Fruit fly (Drosophila melanogaster): ENCODE measurements around the gene rdx.

The rdx gene

DNA sequence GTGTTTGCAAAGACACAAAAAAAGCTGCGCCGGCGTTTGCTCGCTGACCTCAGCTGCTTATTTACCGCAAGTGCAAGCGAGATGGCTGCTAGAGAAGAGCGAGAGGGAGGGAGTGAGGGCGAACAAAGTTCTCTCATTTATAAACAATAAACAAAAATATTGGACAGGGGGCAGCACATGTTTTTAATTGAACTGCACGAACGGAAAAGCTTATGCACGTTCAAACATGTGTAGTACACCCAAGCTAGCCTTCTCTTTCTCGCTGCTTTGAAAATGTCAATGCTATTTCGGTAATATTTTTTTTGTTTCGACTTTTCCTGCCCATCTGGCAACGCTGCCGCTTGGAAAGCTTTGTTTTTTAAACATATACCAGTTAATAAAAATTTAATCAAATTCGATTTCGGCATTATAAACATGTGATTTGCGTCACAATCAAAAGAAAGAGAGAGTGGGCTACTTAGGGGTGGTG is 6.9 kb downstream of the rdx start (continued):
- TF ChIP-seq gem (tag; optimal IDR thresholded peaks at IDR 0.05) (peak; percentile 49), sim (GFP tag; IDR thresholded peaks at IDR 0.05) (peak; percentile 68), gcm2 (GFP tag; optimal IDR thresholded peaks at IDR 0.05) (no peak), caup (GFP tag; optimal IDR thresholded peaks at IDR 0.05; ENCODE audit: severe bottlenecking) (peak; percentile 57), Max (GFP tag; optimal IDR thresholded peaks at IDR 0.05) (peak; percentile 80), dati (GFP tag; IDR thresholded peaks at IDR 0.05) (no peak), p53 (GFP tag; optimal IDR thresholded peaks at IDR 0.05) (peak; percentile 89), CG17912 (GFP tag; optimal IDR thresholded peaks at IDR 0.05) (peak; percentile 44), ro (GFP tag; IDR thresholded peaks at IDR 0.05) (no peak), CG13296 (GFP tag; optimal IDR thresholded peaks at IDR 0.05) (peak; percentile 63), salm (tag; optimal IDR thresholded peaks at IDR 0.05) (no peak), CG14441 (GFP tag; IDR thresholded peaks at IDR 0.05) (peak; percentile 25; the same call in 1 of the 2 replicates), jing (GFP tag; optimal IDR thresholded peaks at IDR 0.05) (no peak), CG11696 (GFP tag; IDR thresholded peaks at IDR 0.05) (no peak), pnt (GFP tag; optimal IDR thresholded peaks at IDR 0.05) (peak; percentile 8), Nf-YA (GFP tag; IDR thresholded peaks at IDR 0.05) (0 out of 2 replicates have a peak, but pooled peaks have one; percentile 9)

DNA sequence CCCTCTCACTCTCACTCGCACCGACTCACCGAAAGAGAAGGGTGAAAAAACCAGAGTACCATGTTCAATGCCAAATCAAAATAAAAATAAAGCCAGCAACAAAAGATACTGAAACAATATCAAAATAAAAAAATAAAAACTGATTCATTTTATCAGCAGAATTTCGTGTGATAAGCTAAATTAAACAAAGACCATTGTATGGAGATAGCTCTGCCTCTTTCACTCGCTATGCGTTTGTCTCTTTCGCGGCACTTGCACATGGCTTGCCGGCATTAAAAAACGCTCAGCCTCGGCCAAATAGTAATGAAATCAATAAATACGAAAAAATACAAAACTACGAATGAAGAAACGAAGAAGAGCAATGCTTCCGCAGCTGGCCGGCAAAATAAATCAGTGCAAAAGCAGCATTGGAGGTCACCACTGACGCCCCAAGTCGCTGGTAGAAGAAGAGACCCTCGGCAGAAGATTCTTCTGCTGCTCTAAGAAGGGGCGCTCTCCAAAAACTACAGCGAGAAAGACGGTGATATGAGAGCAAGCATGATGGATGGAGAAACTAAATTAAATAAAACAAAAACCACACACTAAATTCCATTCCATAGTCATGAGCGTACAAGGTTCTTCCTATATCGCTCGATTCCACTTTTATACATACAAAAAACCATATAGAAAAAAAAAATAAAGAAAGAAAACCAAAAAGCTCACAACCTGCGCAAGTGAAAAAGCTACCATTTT is 7.5 kb downstream of the rdx start:
- TF ChIP-seq ttk (GFP tag; IDR thresholded peaks at IDR 0.05): no peak
- TF ChIP-seq sens (GFP tag): peak; percentile 66
- TF ChIP-seq CG7357 (GFP tag; IDR thresholded peaks at IDR 0.05): no peak
- 0 out of 2 replicates have a peak, but pooled peaks have one; percentile 15 for TF ChIP-seq onecut (GFP tag; IDR thresholded peaks at IDR 0.05)
- no peak for TF ChIP-seq CG2202 (tag; optimal IDR thresholded peaks at IDR 0.05)
- peak; percentile 8 for TF ChIP-seq CG7839 (tag; optimal IDR thresholded peaks at IDR 0.05)
- TF ChIP-seq Deaf1 (tag; optimal IDR thresholded peaks at IDR 0.05): peak; percentile 16
- TF ChIP-seq CG17385 (GFP tag; optimal IDR thresholded peaks at IDR 0.05): peak; percentile 72
- TF ChIP-seq lab (GFP tag; optimal IDR thresholded peaks at IDR 0.05): peak; percentile 56
- peak; percentile 47 for TF ChIP-seq sug (tag; optimal IDR thresholded peaks at IDR 0.05)
- peak; percentile 42; the same call in 1 of the 2 replicates for TF ChIP-seq GATAe (GFP tag; conservative IDR thresholded peaks at IDR 0.05)
- no peak; the same call in 3 of the 4 replicates for TF ChIP-seq chinmo (GFP tag; IDR thresholded peaks at IDR 0.05; ENCODE audit: partially characterized antibody)
- peak; percentile 32 for TF ChIP-seq gro (GFP tag; optimal IDR thresholded peaks at IDR 0.05)
- peak; percentile 46 for TF ChIP-seq ftz-f1 (GFP tag; optimal IDR thresholded peaks at IDR 0.05)
- no peak for TF ChIP-seq CG7271 (tag; optimal IDR thresholded peaks at IDR 0.05)
- TF ChIP-seq Xrp1 (GFP tag; IDR thresholded peaks at IDR 0.05): no peak
- TF ChIP-seq Nf-YC (tag; optimal IDR thresholded peaks at IDR 0.05): peak; percentile 32
- TF ChIP-seq CG13894 (tag; optimal IDR thresholded peaks at IDR 0.05): peak; percentile 68
- no peak for TF ChIP-seq odd (GFP tag; optimal IDR thresholded peaks at IDR 0.05)
- no peak for TF ChIP-seq fd96Cb (tag; optimal IDR thresholded peaks at IDR 0.05)
- 0 out of 3 replicates have a peak, but pooled peaks have one; percentile 9 for TF ChIP-seq mld (GFP tag; IDR thresholded peaks at IDR 0.05; ENCODE audit: partially characterized antibody)
- TF ChIP-seq Eip74EF (GFP tag; optimal IDR thresholded peaks at IDR 0.05): peak in 1 of 2 experiments; percentile 93
- peak; percentile 81 for TF ChIP-seq CG10321 (GFP tag; IDR thresholded peaks at IDR 0.05)
- peak; percentile 61 for TF ChIP-seq Med (GFP tag)
- peak; percentile 89 for TF ChIP-seq sd (tag; optimal IDR thresholded peaks at IDR 0.05)
- 0 out of 3 replicates have a peak, but pooled peaks have one; percentile 1 for TF ChIP-seq CG34224 (GFP tag; IDR thresholded peaks at IDR 0.05; ENCODE audit: partially characterized antibody)
- TF ChIP-seq CG14050 (GFP tag; IDR thresholded peaks at IDR 0.05): no peak
- peak; percentile 4 for TF ChIP-seq HmgZ (tag; optimal IDR thresholded peaks at IDR 0.05)
- peak; percentile 56 for TF ChIP-seq exex (tag; optimal IDR thresholded peaks at IDR 0.05)
- peak; percentile 31 for TF ChIP-seq CG18599 (GFP tag; optimal IDR thresholded peaks at IDR 0.05)
- TF ChIP-seq Xbp1 (GFP tag; optimal IDR thresholded peaks at IDR 0.05): no peak

Measured in whole organism, embryonic.